Worm (Caenorhabditis elegans) whole organism, L4 larva: ENCODE measurements around the gene smex-1.

Experiments
- F10B5.3 ChIP-seq: sonication (generic microtip); optimal IDR thresholded peaks from 2 replicates; lab custom pipeline; 2016; ENCODE audit warnings: mild to moderate bottlenecking, missing genetic modification characterization, missing compliant biosample characterization
- T20F7.1 ChIP-seq: fragments of 200-800 bp; sonication (Bioruptor generic); optimal IDR thresholded peaks from 2 replicates; lab custom pipeline; 2018; ENCODE audit warnings: mild to moderate bottlenecking, missing genetic modification characterization, missing compliant biosample characterization
- aly-2 ChIP-seq: sonication (generic microtip); optimal IDR thresholded peaks from 2 replicates; lab custom pipeline; 2018; ENCODE audit warnings: missing biosample characterization, missing genetic modification characterization
- arid-1 ChIP-seq: fragments of 200-800 bp; sonication (Bioruptor generic); conservative IDR thresholded peaks from 2 replicates; pipeline ENCODE4 v1.3.6; 2022; ENCODE audit warnings: missing genetic modification reagents, missing genetic modification characterization, missing compliant biosample characterization
- ceh-32 ChIP-seq: sonication (generic microtip); optimal IDR thresholded peaks from 2 replicates; lab custom pipeline; 2016; ENCODE audit warnings: mild to moderate bottlenecking, missing genetic modification characterization, missing compliant biosample characterization; ENCODE audit not compliant: poor library complexity
- ceh-82 ChIP-seq: sonication (generic microtip); optimal IDR thresholded peaks from 2 replicates; lab custom pipeline; 2017; ENCODE audit warnings: missing biosample characterization, missing genetic modification characterization
- ces-1 ChIP-seq: fragments of 150-350 bp; sonication (generic microtip); optimal IDR thresholded peaks from 4 replicates; lab custom pipeline; 2014; ENCODE audit warnings: missing biosample characterization, missing genetic modification reagents, missing genetic modification characterization
- daf-16 ChIP-seq, 3 experiments: sonication (generic microtip); optimal IDR thresholded peaks; 2 replicates each; lab custom pipeline; 2016 to 2017; ENCODE audit warnings: missing genetic modification characterization in 3 of 3, missing genetic modification reagents in 3 of 3, mild to moderate bottlenecking in 2 of 3, missing compliant biosample characterization in 2 of 3, missing biosample characterization in 1 of 3, moderate library complexity in 1 of 3
- dmd-6 ChIP-seq: fragments of 200-800 bp; sonication (Bioruptor generic); IDR thresholded peaks from 2 replicates; pipeline ENCODE4 v1.3.6; 2022; ENCODE audit warnings: missing genetic modification reagents, missing genetic modification characterization, missing compliant biosample characterization
- dve-1 ChIP-seq: sonication (generic microtip); optimal IDR thresholded peaks from 2 replicates; lab custom pipeline; 2017; ENCODE audit warnings: antibody characterized with exemption, mild to moderate bottlenecking, missing genetic modification characterization, missing compliant biosample characterization; ENCODE audit not compliant: insufficient read depth
- egl-43 ChIP-seq: fragments of 200-800 bp; sonication (Bioruptor generic); IDR thresholded peaks from 2 replicates; pipeline ENCODE4 v1.3.6; 2022; ENCODE audit warnings: missing genetic modification reagents, missing genetic modification characterization, missing compliant biosample characterization
- fos-1 ChIP-seq: fragments of 150-350 bp; optimal IDR thresholded peaks from 2 replicates; lab custom pipeline; 2014; ENCODE audit warnings: missing biosample characterization, missing genetic modification characterization
- hlh-11 ChIP-seq: fragments of 200-800 bp; sonication (Bioruptor generic); optimal IDR thresholded peaks from 2 replicates; lab custom pipeline; 2018; ENCODE audit warnings: mild to moderate bottlenecking, missing genetic modification characterization, missing compliant biosample characterization
- hlh-30 ChIP-seq: sonication (generic microtip); optimal IDR thresholded peaks from 2 replicates; lab custom pipeline; 2017; ENCODE audit warnings: antibody characterized with exemption, mild to moderate bottlenecking, missing genetic modification characterization, missing compliant biosample characterization; ENCODE audit not compliant: insufficient read depth
- lin-1 ChIP-seq: fragments of 200-800 bp; sonication (Bioruptor generic); IDR thresholded peaks from 2 replicates; pipeline ENCODE4 v1.3.6; 2022; ENCODE audit warnings: missing genetic modification reagents, missing genetic modification characterization, missing compliant biosample characterization
- lin-29 ChIP-seq: fragments of 200-800 bp; sonication (Bioruptor generic); IDR thresholded peaks from 2 replicates; pipeline ENCODE4 v1.3.6; 2022; ENCODE audit warnings: missing genetic modification reagents, missing genetic modification characterization, missing compliant biosample characterization
- lir-3 ChIP-seq: sonication (generic microtip); optimal IDR thresholded peaks from 2 replicates; lab custom pipeline; 2016; ENCODE audit warnings: mild to moderate bottlenecking, missing genetic modification characterization, missing compliant biosample characterization
- madf-9 ChIP-seq: fragments of 200-800 bp; sonication (Bioruptor generic); conservative IDR thresholded peaks from 2 replicates; pipeline ENCODE4 v1.3.6; 2022; ENCODE audit warnings: missing genetic modification reagents, missing genetic modification characterization, missing compliant biosample characterization
- mdt-29 ChIP-seq: fragments of 200-800 bp; sonication (Bioruptor generic); IDR thresholded peaks from 2 replicates; pipeline ENCODE4 v1.3.6; 2022; ENCODE audit warnings: missing genetic modification reagents, missing genetic modification characterization, missing compliant biosample characterization
- mep-1 ChIP-seq: fragments of 150-350 bp; sonication (generic microtip); optimal IDR thresholded peaks from 3 replicates; lab custom pipeline; 2014; ENCODE audit warnings: missing biosample characterization, missing genetic modification characterization
- nhr-10 ChIP-seq: fragments of 150-350 bp; optimal IDR thresholded peaks from 2 replicates; lab custom pipeline; 2014; ENCODE audit warnings: missing biosample characterization, missing genetic modification characterization
- nhr-111 ChIP-seq: fragments of 200-800 bp; sonication (Bioruptor generic); optimal IDR thresholded peaks from 2 replicates; lab custom pipeline; 2018; ENCODE audit warnings: mild to moderate bottlenecking, missing genetic modification characterization, missing compliant biosample characterization
- nhr-28 ChIP-seq: fragments of 150-350 bp; optimal IDR thresholded peaks from 2 replicates; lab custom pipeline; 2014; ENCODE audit warnings: missing biosample characterization, missing genetic modification characterization
- nhr-41 ChIP-seq: fragments of 200-800 bp; sonication (Bioruptor generic); IDR thresholded peaks from 2 replicates; pipeline ENCODE4 v1.3.6; 2022; ENCODE audit warnings: missing genetic modification reagents, missing genetic modification characterization, missing compliant biosample characterization
- nhr-42 ChIP-seq: fragments of 200-800 bp; sonication (Bioruptor generic); IDR thresholded peaks from 2 replicates; pipeline ENCODE4 v1.3.6; 2022; ENCODE audit warnings: missing genetic modification characterization, missing compliant biosample characterization
- nhr-48 ChIP-seq: sonication (generic microtip); optimal IDR thresholded peaks from 2 replicates; lab custom pipeline; 2016; ENCODE audit warnings: mild to moderate bottlenecking, missing genetic modification characterization, missing compliant biosample characterization
- nhr-76 ChIP-seq: fragments of 150-350 bp; optimal IDR thresholded peaks from 2 replicates; lab custom pipeline; 2014; ENCODE audit warnings: missing biosample characterization, missing genetic modification characterization
- nhr-77 ChIP-seq: fragments of 150-350 bp; optimal IDR thresholded peaks from 2 replicates; lab custom pipeline; 2014; ENCODE audit warnings: missing biosample characterization, missing genetic modification characterization
- php-3 ChIP-seq: fragments of 200-800 bp; sonication (Bioruptor generic); IDR thresholded peaks from 2 replicates; pipeline ENCODE4 v1.3.6; 2022; ENCODE audit warnings: missing genetic modification reagents, missing genetic modification characterization, missing compliant biosample characterization
- pqm-1 ChIP-seq: sonication (generic microtip); optimal IDR thresholded peaks from 2 replicates; lab custom pipeline; 2017; ENCODE audit warnings: missing biosample characterization, missing genetic modification characterization
- rbr-2 ChIP-seq: sonication (generic microtip); optimal IDR thresholded peaks from 2 replicates; lab custom pipeline; 2016; ENCODE audit warnings: missing genotype, missing genetic modification characterization, missing compliant biosample characterization
- sdz-12 ChIP-seq: fragments of 200-800 bp; sonication (Bioruptor generic); optimal IDR thresholded peaks from 2 replicates; lab custom pipeline; 2018; ENCODE audit warnings: mild to moderate bottlenecking, missing genetic modification characterization, missing compliant biosample characterization
- tag-97 ChIP-seq: fragments of 200-800 bp; sonication (Bioruptor generic); IDR thresholded peaks from 2 replicates; pipeline ENCODE4 v1.3.6; 2022; ENCODE audit warnings: missing genetic modification characterization, missing compliant biosample characterization
- tra-1 ChIP-seq: fragments of 200-800 bp; sonication (Bioruptor generic); IDR thresholded peaks from 2 replicates; pipeline ENCODE4 v1.3.6; 2022; ENCODE audit warnings: missing genetic modification reagents, missing genetic modification characterization, missing compliant biosample characterization
- unc-62 ChIP-seq, 3 experiments: fragments of 150-350 bp in 1 of 3; sonication (generic microtip); optimal IDR thresholded peaks in 2 of 3; peaks in 1 of 3; 1 replicate in 1 of 3; 2 replicates in 2 of 3; lab custom pipeline; 2014 to 2017; ENCODE audit warnings: missing biosample characterization in 3 of 3, missing genetic modification characterization in 3 of 3, missing genetic modification reagents in 3 of 3, missing genotype in 1 of 3
- zip-11 ChIP-seq: fragments of 200-800 bp; sonication (Bioruptor generic); IDR thresholded peaks from 2 replicates; pipeline ENCODE4 v1.3.6; 2022; ENCODE audit warnings: missing genetic modification characterization, missing compliant biosample characterization
- ztf-7 ChIP-seq: fragments of 150-350 bp; optimal IDR thresholded peaks from 2 replicates; lab custom pipeline; 2014; ENCODE audit warnings: missing biosample characterization, missing genetic modification characterization

Gene smex-1

DNA sequence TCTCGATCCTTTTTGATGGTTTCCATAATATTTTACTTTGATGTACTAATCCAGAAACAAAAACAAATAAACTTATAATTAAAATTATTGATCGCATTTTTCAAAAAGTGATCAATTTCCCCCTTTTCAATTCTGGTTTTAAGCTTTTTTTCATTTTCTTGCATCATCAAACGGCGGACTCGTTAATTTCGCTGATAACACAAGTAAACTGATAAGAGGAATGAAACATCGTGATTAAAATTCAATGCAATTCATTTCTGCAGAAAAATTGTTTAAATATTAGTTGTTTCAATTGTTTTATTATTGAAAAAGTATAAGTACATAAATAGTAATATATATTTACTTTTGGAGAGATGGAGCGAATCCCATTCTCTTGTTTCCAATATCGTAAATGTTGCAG, 28.5 kb downstream of the smex-1 start:
- 0 out of 2 replicates have a peak, but pooled peaks have one; percentile 55 for TF ChIP-seq lin-1 (GFP tag; lab: Robert Waterston, UW)
- peak; percentile 31 for TF ChIP-seq fos-1 (tag; lab: Kevin White, UChicago)
- TF ChIP-seq pqm-1 (tag; lab: Kevin White, UChicago) = peak; percentile 93
- peak; percentile 40 for TF ChIP-seq T20F7.1 (GFP tag; lab: Kevin White, UChicago)
- TF ChIP-seq lin-29 = no peak
- peak; percentile 75 for TF ChIP-seq nhr-28
- TF ChIP-seq ceh-32 (tag; lab: Kevin White, UChicago) = no peak
- peak; percentile 69 for TF ChIP-seq mep-1 (tag; lab: Kevin White, UChicago)
- peak; percentile 92 for TF ChIP-seq nhr-77
- TF ChIP-seq nhr-10 = peak; percentile 32
- TF ChIP-seq nhr-76 (tag; lab: Kevin White, UChicago) = no peak
- TF ChIP-seq unc-62 (GFP tag; optimal IDR thresholded peaks at IDR 0.05 in 1 of 2; lab: Kevin White, UChicago) = peak in 1 of 2 experiments; percentile 41
- no peak for TF ChIP-seq unc-62 (tag; optimal IDR thresholded peaks at IDR 0.05; lab: Kevin White, UChicago)
- TF ChIP-seq nhr-48 (tag; lab: Kevin White, UChicago) = peak; percentile 28
- TF ChIP-seq dve-1 (tag; lab: Kevin White, UChicago) = peak; percentile 76
- no peak for TF ChIP-seq daf-16 (GFP tag; optimal IDR thresholded peaks at IDR 0.05; lab: Kevin White, UChicago)
- peak; percentile 67 for TF ChIP-seq daf-16 (tag; optimal IDR thresholded peaks at IDR 0.05; lab: Kevin White, UChicago)
- TF ChIP-seq ztf-7 = peak; percentile 89
- TF ChIP-seq ces-1 (GFP tag; lab: Kevin White, UChicago) = no peak
- no peak for TF ChIP-seq zip-11 (GFP tag; lab: Robert Waterston, UW)
- TF ChIP-seq tra-1 (GFP tag; lab: Robert Waterston, UW) = no peak
- peak; percentile 80 for TF ChIP-seq dmd-6
- peak; percentile 54 for TF ChIP-seq hlh-11 (tag; lab: Kevin White, UChicago)

DNA sequence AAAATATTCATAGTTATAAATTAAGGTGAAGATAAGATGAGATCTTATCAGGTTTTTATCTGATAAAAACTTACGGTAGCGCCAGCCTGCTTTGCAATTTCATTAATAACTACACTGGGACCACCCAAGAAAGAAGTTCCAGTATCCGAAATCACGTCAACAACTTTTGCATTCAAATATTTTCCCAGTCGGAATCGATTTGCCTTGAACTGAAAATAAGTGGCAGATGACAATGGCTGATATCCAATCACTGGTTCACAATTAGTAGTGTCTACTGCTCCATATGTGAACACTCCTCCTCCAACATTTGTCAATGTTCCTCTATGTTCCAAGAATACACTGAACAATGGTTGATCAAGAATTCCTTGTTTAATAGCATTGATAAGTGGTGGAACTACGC, 29.5 kb downstream of the smex-1 start, which contains the start of gene F21F8.5:
TSS of gene F21F8.5 (minus strand) at position 101 of the 400 bp plus-strand sequence.
- TF ChIP-seq nhr-42 (GFP tag; lab: Robert Waterston, UW) (no peak), unc-62 (GFP tag; optimal IDR thresholded peaks at IDR 0.05 in 1 of 2; lab: Kevin White, UChicago) (peak in 1 of 2 experiments; percentile 32), unc-62 (tag; optimal IDR thresholded peaks at IDR 0.05; lab: Kevin White, UChicago) (no peak), sdz-12 (GFP tag; lab: Kevin White, UChicago) (no peak), nhr-28 (no peak), pqm-1 (tag; lab: Kevin White, UChicago) (no peak), hlh-30 (no peak), rbr-2 (tag; lab: Kevin White, UChicago) (no peak)

DNA sequence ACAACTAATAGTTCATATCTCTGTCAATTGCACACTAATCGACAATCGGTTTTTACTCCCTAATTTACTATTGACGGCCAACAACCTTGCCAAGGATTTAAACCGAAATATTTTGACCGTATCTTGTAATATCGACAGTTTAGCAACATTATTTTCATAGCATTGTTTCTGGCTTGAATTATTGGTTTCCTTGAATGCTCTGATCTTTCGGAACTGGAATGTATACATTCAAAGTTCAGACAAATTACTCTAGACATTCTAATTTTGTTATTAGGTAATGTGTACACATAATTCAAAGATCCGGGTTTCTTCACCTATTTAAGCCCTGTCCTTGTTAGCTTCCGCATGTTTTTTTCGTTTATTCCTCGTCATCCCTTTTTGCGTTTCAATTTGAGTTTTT, 31.8 kb downstream of the smex-1 start, which contains the start of gene C16D9.9:
TSS of gene C16D9.9 (plus strand) at position 301 of the 400 bp plus-strand sequence.
- TF ChIP-seq F10B5.3 (tag; lab: Kevin White, UChicago) = no peak
- no peak for TF ChIP-seq php-3 (GFP tag; lab: Robert Waterston, UW)
- TF ChIP-seq nhr-41 (GFP tag; lab: Robert Waterston, UW) = no peak
- TF ChIP-seq unc-62 (GFP tag; optimal IDR thresholded peaks at IDR 0.05 in 1 of 2; lab: Kevin White, UChicago) = no peak
- no peak for TF ChIP-seq unc-62 (tag; optimal IDR thresholded peaks at IDR 0.05; lab: Kevin White, UChicago)
- no peak for TF ChIP-seq aly-2 (tag; lab: Kevin White, UChicago)
- no peak for TF ChIP-seq hlh-11 (tag; lab: Kevin White, UChicago)
- TF ChIP-seq mdt-29 (GFP tag; lab: Robert Waterston, UW) = no peak
- no peak for TF ChIP-seq lir-3
- no peak for TF ChIP-seq arid-1 (GFP tag; lab: Robert Waterston, UW)
- no peak for TF ChIP-seq egl-43 (GFP tag; lab: Robert Waterston, UW)
- TF ChIP-seq nhr-111 (GFP tag; lab: Kevin White, UChicago) = no peak
- no peak for TF ChIP-seq madf-9 (GFP tag; lab: Robert Waterston, UW)
- TF ChIP-seq ceh-82 (tag; lab: Kevin White, UChicago) = no peak
- TF ChIP-seq tag-97 (GFP tag; lab: Robert Waterston, UW) = no peak
- TF ChIP-seq ztf-7 = no peak
- TF ChIP-seq, all 104 proteins: peak for 0
